Worm (Caenorhabditis elegans) whole organism, early embryonic: ENCODE measurements around the gene K10G4.3.

Experiments used
- B0310.2 ChIP-seq: sonication (generic microtip); optimal IDR thresholded peaks from 2 replicates; lab custom pipeline; 2016; ENCODE audit warnings: mild to moderate bottlenecking, missing genetic modification characterization, missing compliant biosample characterization
- F13C5.2 ChIP-seq: sonication (generic microtip); optimal IDR thresholded peaks from 2 replicates; lab custom pipeline; 2017; ENCODE audit warnings: mild to moderate bottlenecking, missing genetic modification characterization, inconsistent platforms, missing compliant biosample characterization
- aly-1 ChIP-seq: sonication (generic microtip); optimal IDR thresholded peaks from 2 replicates; lab custom pipeline; 2016; ENCODE audit warnings: missing genetic modification characterization, missing compliant biosample characterization
- ama-1 ChIP-seq: fragments of 150-350 bp; optimal IDR thresholded peaks from 2 replicates; lab custom pipeline; 2014
- ceh-13 ChIP-seq: fragments of 200-800 bp; sonication (Bioruptor generic); optimal IDR thresholded peaks from 2 replicates; lab custom pipeline; 2018; ENCODE audit warnings: mild to moderate bottlenecking, missing genetic modification characterization, missing compliant biosample characterization
- ceh-36 ChIP-seq: sonication (generic microtip); optimal IDR thresholded peaks from 2 replicates; lab custom pipeline; 2016; ENCODE audit warnings: missing genetic modification characterization, inconsistent platforms, missing compliant biosample characterization
- ets-7 ChIP-seq: sonication (generic microtip); optimal IDR thresholded peaks from 2 replicates; lab custom pipeline; 2016; ENCODE audit warnings: missing genotype, missing genetic modification characterization, missing compliant biosample characterization
- flt-1 ChIP-seq: fragments of 200-800 bp; sonication (Bioruptor generic); IDR thresholded peaks from 2 replicates; pipeline ENCODE4 v1.3.6; 2022; ENCODE audit warnings: missing genetic modification characterization, missing compliant biosample characterization
- hmbx-1 ChIP-seq: sonication (generic microtip); optimal IDR thresholded peaks from 2 replicates; lab custom pipeline; 2016; ENCODE audit warnings: mild to moderate bottlenecking, missing genetic modification characterization, missing compliant biosample characterization
- hmg-4 ChIP-seq: fragments of 200-800 bp; sonication (Bioruptor generic); optimal IDR thresholded peaks from 2 replicates; lab custom pipeline; 2018; ENCODE audit warnings: mild to moderate bottlenecking, missing genetic modification characterization, missing compliant biosample characterization
- hnd-1 ChIP-seq: sonication (generic microtip); optimal IDR thresholded peaks from 2 replicates; lab custom pipeline; 2016; ENCODE audit warnings: missing genetic modification characterization, missing compliant biosample characterization
- pes-1 ChIP-seq: fragments of 200-800 bp; sonication (Bioruptor generic); IDR thresholded peaks from 2 replicates; pipeline ENCODE4 v1.3.6; 2022; ENCODE audit warnings: missing genetic modification reagents, missing genetic modification characterization, missing compliant biosample characterization
- scrt-1 ChIP-seq: fragments of 200-800 bp; sonication (Bioruptor generic); IDR thresholded peaks from 2 replicates; pipeline ENCODE4 v1.3.6; 2022; ENCODE audit warnings: missing genetic modification characterization, missing compliant biosample characterization
- sea-1 ChIP-seq: fragments of 200-800 bp; sonication (Bioruptor generic); conservative IDR thresholded peaks from 2 replicates; pipeline ENCODE4 v1.3.6; 2022; ENCODE audit warnings: missing genetic modification characterization, missing compliant biosample characterization
- tbx-11 ChIP-seq: fragments of 200-800 bp; sonication (Bioruptor generic); IDR thresholded peaks from 2 replicates; pipeline ENCODE4 v1.3.6; 2022; ENCODE audit warnings: missing genetic modification characterization, missing compliant biosample characterization
- tbx-37 ChIP-seq: fragments of 200-800 bp; sonication (Bioruptor generic); conservative IDR thresholded peaks from 2 replicates; pipeline ENCODE4 v1.3.6; 2022; ENCODE audit warnings: missing genetic modification reagents, missing genetic modification characterization, missing compliant biosample characterization
- tra-4 ChIP-seq: sonication (generic microtip); optimal IDR thresholded peaks from 2 replicates; lab custom pipeline; 2017; ENCODE audit warnings: missing genetic modification characterization, missing compliant biosample characterization

The K10G4.3 gene

DNA sequence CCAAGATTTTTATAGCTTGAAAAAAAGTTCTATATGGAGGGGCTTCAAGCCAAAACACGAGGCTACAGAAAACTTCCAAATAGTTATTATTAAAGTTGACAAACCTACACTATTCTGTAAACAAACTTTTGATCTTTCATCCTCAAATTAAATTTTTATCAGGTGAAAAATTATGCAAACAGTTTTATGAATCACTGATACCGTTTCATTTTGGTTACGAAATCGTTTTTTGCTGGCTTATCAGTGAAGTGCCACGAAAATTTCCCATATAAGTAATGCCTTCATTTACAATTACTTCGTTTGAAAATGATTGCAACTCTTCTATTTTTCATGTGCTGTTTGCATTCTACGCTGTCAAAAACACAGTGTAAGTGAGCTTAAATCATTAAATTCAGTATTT lies 26.0 kb downstream of the K10G4.3 start, which contains the start of gene T19C9.8:
Gene T19C9.8 (plus strand): TSS at position 299 of the 400 bp plus-strand sequence.
- no peak for TF ChIP-seq hmg-4
- TF ChIP-seq ceh-13 (GFP tag; lab: Kevin White, UChicago) = no peak
- TF ChIP-seq F13C5.2 (tag; lab: Kevin White, UChicago) = no peak
- TF ChIP-seq pes-1 (GFP tag; lab: Robert Waterston, UW) = no peak

ce11 chrV:17236345-17236744 lies 28.4 kb downstream of the K10G4.3 start, which contains the start of gene T19C9.10:
Gene T19C9.10 (plus strand): TSS chrV:17236592.
- TF ChIP-seq tbx-11 (GFP tag; lab: Robert Waterston, UW) = no peak
- TF ChIP-seq flt-1 = no peak

ce11 chrV:17232403-17232802 lies 32.4 kb downstream of the K10G4.3 start:
- TF ChIP-seq sea-1 (GFP tag; lab: Robert Waterston, UW) = no peak
- TF ChIP-seq B0310.2 = no peak
- TF ChIP-seq hmbx-1 = no peak
- no peak for TF ChIP-seq hmg-4
- no peak for TF ChIP-seq flt-1
- TF ChIP-seq aly-1 (tag; lab: Kevin White, UChicago) = no peak

DNA sequence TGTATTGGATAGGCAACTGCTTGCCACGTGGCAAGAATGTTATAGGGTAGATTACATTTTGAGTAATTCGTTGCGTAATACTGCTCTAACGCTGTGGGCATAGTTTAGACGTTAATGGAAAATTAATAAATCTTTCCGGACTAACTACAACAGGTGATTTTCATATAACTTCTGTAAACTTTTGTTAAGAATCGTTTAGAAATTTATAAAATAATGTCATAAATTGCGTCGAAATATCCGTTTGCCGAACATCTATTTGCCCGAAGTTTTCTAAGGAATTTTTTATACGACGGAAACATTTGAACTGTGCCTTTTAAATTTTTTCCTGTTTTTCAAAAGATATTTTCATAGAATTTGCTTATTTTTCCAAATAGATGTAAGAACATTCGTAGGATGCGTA lies 38.6 kb downstream of the K10G4.3 start, which contains the start of gene srh-112:
Gene srh-112 (minus strand): TSS at position 101 of the 400 bp plus-strand sequence.
- no peak for TF ChIP-seq hmbx-1
- no peak for TF ChIP-seq sea-1 (GFP tag; lab: Robert Waterston, UW)
- no peak for TF ChIP-seq ets-7
- no peak for TF ChIP-seq pes-1 (GFP tag; lab: Robert Waterston, UW)

DNA sequence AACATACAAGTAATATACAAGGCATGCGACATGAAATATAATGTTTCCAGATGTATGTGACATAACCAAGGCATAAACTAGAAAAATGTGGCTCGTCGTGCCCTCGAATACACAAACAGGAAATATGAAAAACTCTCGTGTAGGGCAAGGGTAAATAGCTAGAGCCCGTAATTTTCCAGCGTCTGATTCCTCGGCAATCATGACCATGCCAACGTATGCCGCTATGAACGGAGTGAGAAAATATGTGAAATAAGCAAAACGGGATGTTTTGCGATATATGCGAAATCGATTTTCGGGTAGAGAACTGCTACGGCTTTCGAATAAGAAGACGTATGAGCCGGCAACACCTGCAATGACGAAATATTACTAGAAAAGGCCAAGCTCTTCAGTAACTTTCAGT lies 39.4 kb downstream of the K10G4.3 start, which contains the start of gene scl-25:
Gene scl-25 (plus strand): TSS at position 301 of the 400 bp plus-strand sequence.
- TF ChIP-seq pes-1 (GFP tag; lab: Robert Waterston, UW) (no peak), tbx-37 (GFP tag; lab: Robert Waterston, UW) (no peak), flt-1 (no peak), aly-1 (tag; lab: Kevin White, UChicago) (no peak), tra-4 (tag; lab: Kevin White, UChicago) (no peak), ets-7 (no peak), ceh-13 (GFP tag; lab: Kevin White, UChicago) (no peak), sea-1 (GFP tag; lab: Robert Waterston, UW) (no peak), hmbx-1 (no peak), hmg-4 (no peak), B0310.2 (no peak)

DNA sequence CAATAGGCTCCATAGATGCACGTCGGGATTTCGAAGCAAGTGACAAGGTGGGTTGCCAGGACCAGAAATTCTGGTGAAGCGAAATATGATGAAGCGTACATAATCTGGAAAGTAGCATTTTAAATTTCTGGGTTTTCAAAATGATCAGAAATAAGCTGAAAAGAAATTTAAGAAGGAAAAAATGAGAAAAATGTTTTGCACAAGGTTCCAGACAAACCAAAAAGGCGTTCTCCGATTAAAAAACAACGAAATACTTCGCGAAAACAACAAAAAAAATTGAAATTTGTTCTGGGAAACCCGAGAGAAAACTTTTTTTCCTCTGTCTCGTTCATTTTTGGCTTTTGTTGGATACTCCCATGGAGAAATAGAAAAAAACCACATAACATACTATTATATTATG lies 41.5 kb downstream of the K10G4.3 start, which contains the start of gene srh-252:
Gene srh-252 (minus strand): TSS at position 101 of the 400 bp plus-strand sequence.
- TF ChIP-seq ceh-36 (tag; lab: Kevin White, UChicago) = no peak
- TF ChIP-seq flt-1 = no peak
- TF ChIP-seq ets-7 = no peak
- no peak for TF ChIP-seq aly-1 (tag; lab: Kevin White, UChicago)
- no peak for TF ChIP-seq hmbx-1

ce11 chrV:17220345-17220744 lies 44.4 kb downstream of the K10G4.3 start, which contains the start of gene srh-109:
Gene srh-109 (minus strand): TSS chrV:17220445.
- TF ChIP-seq F13C5.2 (tag; lab: Kevin White, UChicago) = no peak
- TF ChIP-seq ama-1 = no peak
- no peak for TF ChIP-seq hnd-1 (tag; lab: Kevin White, UChicago)
- no peak for TF ChIP-seq aly-1 (tag; lab: Kevin White, UChicago)
- TF ChIP-seq tbx-11 (GFP tag; lab: Robert Waterston, UW) = no peak
- TF ChIP-seq hmbx-1 = no peak
- TF ChIP-seq pes-1 (GFP tag; lab: Robert Waterston, UW) = no peak
- TF ChIP-seq hmg-4 = no peak
- TF ChIP-seq tbx-37 (GFP tag; lab: Robert Waterston, UW) = no peak
- no peak for TF ChIP-seq ceh-13 (GFP tag; lab: Kevin White, UChicago)
- TF ChIP-seq B0310.2 = no peak
- TF ChIP-seq scrt-1 (GFP tag; lab: Robert Waterston, UW) = no peak
- no peak for TF ChIP-seq tra-4 (tag; lab: Kevin White, UChicago)
- no peak for TF ChIP-seq ceh-36 (tag; lab: Kevin White, UChicago)
- no peak for TF ChIP-seq sea-1 (GFP tag; lab: Robert Waterston, UW)

- TF ChIP-seq aly-1 (tag; lab: Kevin White, UChicago) (no peak), tra-4 (tag; lab: Kevin White, UChicago) (no peak), scrt-1 (GFP tag; lab: Robert Waterston, UW) (no peak), ets-7 (no peak), hmg-4 (no peak), ceh-36 (tag; lab: Kevin White, UChicago) (no peak), hmbx-1 (no peak), ceh-13 (GFP tag; lab: Kevin White, UChicago) (no peak), hnd-1 (tag; lab: Kevin White, UChicago) (no peak), F13C5.2 (tag; lab: Kevin White, UChicago) (no peak), flt-1 (no peak), B0310.2 (no peak)
These were observed 47.1 kb downstream of the K10G4.3 start, which contains the start of gene srbc-62 for ce11 chrV:17217690-17218089. Gene srbc-62 (plus strand): TSS chrV:17217990.

DNA sequence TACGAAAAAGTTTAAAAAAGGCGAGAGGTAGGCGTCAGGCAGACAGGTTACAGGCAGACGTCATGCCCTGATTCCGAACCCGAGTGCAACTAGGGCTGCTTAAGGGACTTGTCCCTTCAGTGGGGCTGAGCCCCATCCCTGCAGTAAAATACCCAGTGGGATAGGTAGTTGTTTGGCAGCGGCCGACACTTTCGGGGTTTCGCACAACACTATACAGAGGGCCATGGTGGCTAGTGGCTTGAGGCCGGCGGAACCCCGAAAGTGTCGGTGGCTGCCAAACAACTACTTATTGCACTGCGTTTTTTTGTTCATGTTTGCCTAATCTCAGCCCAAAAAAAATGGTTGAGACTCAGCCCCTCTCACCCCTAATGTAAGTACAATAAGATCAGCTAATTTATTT lies 49.2 kb downstream of the K10G4.3 start:
- TF ChIP-seq tra-4 (tag; lab: Kevin White, UChicago) (no peak), pes-1 (GFP tag; lab: Robert Waterston, UW) (no peak), sea-1 (GFP tag; lab: Robert Waterston, UW) (no peak), tbx-37 (GFP tag; lab: Robert Waterston, UW) (no peak), hmbx-1 (no peak), ama-1 (no peak), ceh-36 (tag; lab: Kevin White, UChicago) (no peak)
